Worm (Caenorhabditis elegans): ENCODE data around the gene D1044.4.
A peak's percentile ranks its signal among the peaks of the same experiment; 100 is the strongest.

Gene D1044.4

ce11 chrIII:5486345-5486744 is 35.5 kb downstream of the D1044.4 start:
- TF ChIP-seq nhr-28 (tag; optimal IDR thresholded peaks at IDR 0.05) (no peak), ham-2 (GFP tag; optimal IDR thresholded peaks at IDR 0.05) (no peak), M03D4.4 (tag; optimal IDR thresholded peaks at IDR 0.05) (no peak), flh-1 (GFP tag; optimal IDR thresholded peaks at IDR 0.05) (no peak), elt-3 (tag; optimal IDR thresholded peaks at IDR 0.05) (no peak), nhr-2 (tag; optimal IDR thresholded peaks at IDR 0.05) (no peak), unc-62 (GFP tag; optimal IDR thresholded peaks at IDR 0.05) (peak; percentile 60), ceh-39 (tag; optimal IDR thresholded peaks at IDR 0.05) (no peak), unc-120 (tag; optimal IDR thresholded peaks at IDR 0.05; ENCODE audit: poor library complexity, severe bottlenecking) (peak; percentile 58), hlh-1 (tag; optimal IDR thresholded peaks at IDR 0.05) (peak; percentile 95)

ce11 chrIII:5483738-5484315 is 38.0 kb downstream of the D1044.4 start, which contains the start of the genes R02F2.7 and R02F2.4:
Gene R02F2.7, minus strand, starts transcription at chrIII:5483773.
Gene R02F2.4, plus strand, starts transcription at chrIII:5484289.
- no peak for TF ChIP-seq ceh-83 (GFP tag; optimal IDR thresholded peaks at IDR 0.05)
- TF ChIP-seq snpc-4 (tag; optimal IDR thresholded peaks at IDR 0.05) = no peak
- no peak for TF ChIP-seq ceh-43 (GFP tag; optimal IDR thresholded peaks at IDR 0.05)
- TF ChIP-seq elt-3 (tag; optimal IDR thresholded peaks at IDR 0.05) = no peak
- TF ChIP-seq ztf-11 (tag; optimal IDR thresholded peaks at IDR 0.05) = no peak
- no peak for TF ChIP-seq nhr-28 (tag; optimal IDR thresholded peaks at IDR 0.05)
- no peak for TF ChIP-seq lin-32 (GFP tag; optimal IDR thresholded peaks at IDR 0.05)
- no peak for TF ChIP-seq nhr-237 (tag; optimal IDR thresholded peaks at IDR 0.05)
- no peak for TF ChIP-seq ces-1 (GFP tag; optimal IDR thresholded peaks at IDR 0.05)
- TF ChIP-seq mls-2 (tag; optimal IDR thresholded peaks at IDR 0.05) = no peak
- no peak for TF ChIP-seq sptf-1 (tag; optimal IDR thresholded peaks at IDR 0.05)
- TF ChIP-seq drap-1 (GFP tag; optimal IDR thresholded peaks at IDR 0.05) = no peak
- no peak for TF ChIP-seq ham-2 (GFP tag; optimal IDR thresholded peaks at IDR 0.05)

- TF ChIP-seq zip-8 (tag; optimal IDR thresholded peaks at IDR 0.05) = peak; percentile 92
Observed at ce11 chrIII:5480889-5481288, 40.9 kb downstream of the D1044.4 start.

- TF ChIP-seq sptf-1 (tag; optimal IDR thresholded peaks at IDR 0.05) (no peak), unc-120 (tag; optimal IDR thresholded peaks at IDR 0.05; ENCODE audit: poor library complexity, severe bottlenecking) (no peak), bed-3 (GFP tag; optimal IDR thresholded peaks at IDR 0.05) (no peak), snpc-4 (tag; optimal IDR thresholded peaks at IDR 0.05) (no peak), unc-62 (GFP tag; optimal IDR thresholded peaks at IDR 0.05) (no peak), nhr-2 (tag; optimal IDR thresholded peaks at IDR 0.05) (no peak), blmp-1 (tag; optimal IDR thresholded peaks at IDR 0.05) (no peak), nhr-12 (tag; optimal IDR thresholded peaks at IDR 0.05) (no peak), sem-2 (GFP tag; optimal IDR thresholded peaks at IDR 0.05) (no peak), mep-1 (tag; optimal IDR thresholded peaks at IDR 0.05) (no peak), elt-3 (tag; optimal IDR thresholded peaks at IDR 0.05) (no peak), ceh-39 (tag; optimal IDR thresholded peaks at IDR 0.05) (no peak), M03D4.4 (tag; optimal IDR thresholded peaks at IDR 0.05) (no peak), ceh-43 (GFP tag; optimal IDR thresholded peaks at IDR 0.05) (no peak), nhr-28 (tag; optimal IDR thresholded peaks at IDR 0.05) (no peak), nhr-76 (tag; optimal IDR thresholded peaks at IDR 0.05) (no peak), tbx-8 (GFP tag; optimal IDR thresholded peaks at IDR 0.05) (no peak), unc-39 (tag; optimal IDR thresholded peaks at IDR 0.05) (no peak)
Observed at ce11 chrIII:5479493-5480167, 42.2 kb downstream of the D1044.4 start.

ce11 chrIII:5478824-5479368 is 42.9 kb downstream of the D1044.4 start, which contains the start of the genes R02F2.6 and R02F2.5:
Gene R02F2.6, minus strand, starts transcription at chrIII:5478924.
Gene R02F2.5, plus strand, starts transcription at chrIII:5479318.
- TF ChIP-seq snpc-4 (tag; optimal IDR thresholded peaks at IDR 0.05) = no peak
- TF ChIP-seq nhr-237 (tag; optimal IDR thresholded peaks at IDR 0.05) = no peak
- TF ChIP-seq ces-1 (GFP tag; optimal IDR thresholded peaks at IDR 0.05) = no peak
- no peak for TF ChIP-seq flh-1 (GFP tag; optimal IDR thresholded peaks at IDR 0.05)
- no peak for TF ChIP-seq nhr-2 (tag; optimal IDR thresholded peaks at IDR 0.05)
- no peak for TF ChIP-seq unc-62 (GFP tag; optimal IDR thresholded peaks at IDR 0.05)
- TF ChIP-seq unc-39 (tag; optimal IDR thresholded peaks at IDR 0.05) = no peak
- no peak for TF ChIP-seq nhr-76 (tag; optimal IDR thresholded peaks at IDR 0.05)
- TF ChIP-seq tbx-8 (GFP tag; optimal IDR thresholded peaks at IDR 0.05) = no peak
- no peak for TF ChIP-seq lsy-2 (tag; optimal IDR thresholded peaks at IDR 0.05)
- no peak for TF ChIP-seq ceh-83 (GFP tag; optimal IDR thresholded peaks at IDR 0.05)
- no peak for TF ChIP-seq lin-13 (tag; optimal IDR thresholded peaks at IDR 0.05)
- no peak for TF ChIP-seq cnd-1 (tag; optimal IDR thresholded peaks at IDR 0.05)
- no peak for TF ChIP-seq mls-2 (tag; optimal IDR thresholded peaks at IDR 0.05)
- no peak for TF ChIP-seq mab-5 (tag; optimal IDR thresholded peaks at IDR 0.05)

All from whole organism, mixed stage, embryonic.